Fruit fly (Drosophila melanogaster) whole organism, pupa: ENCODE data around the gene CG31207.

Experiments
- CG10348 ChIP-seq: fragments of 200-800 bp; sonication (Bioruptor generic); IDR thresholded peaks from 2 replicates; pipeline ENCODE4 v1.3.6; 2022; ENCODE audit warnings: missing biosample characterization, missing genetic modification characterization
- CG12605 ChIP-seq: fragments of 200-800 bp; sonication (Bioruptor generic); IDR thresholded peaks from 2 replicates; pipeline ENCODE4 v1.3.6; 2022; ENCODE audit warnings: missing biosample characterization, missing genetic modification characterization
- CG13204 ChIP-seq: fragments of 200-800 bp; sonication (Bioruptor generic); optimal IDR thresholded peaks from 2 replicates; lab custom pipeline; 2018; ENCODE audit warnings: missing biosample characterization, mild to moderate bottlenecking, missing genetic modification characterization, moderate library complexity
- CG14655 ChIP-seq: fragments of 200-800 bp; sonication (Bioruptor generic); optimal IDR thresholded peaks from 3 replicates; lab custom pipeline; 2017; ENCODE audit warnings: mild to moderate bottlenecking, missing biosample characterization, missing genetic modification reagents, missing genetic modification characterization
- CG15710 ChIP-seq: fragments of 200-800 bp; sonication (Bioruptor generic); optimal IDR thresholded peaks from 2 replicates; lab custom pipeline; 2018; ENCODE audit warnings: missing biosample characterization, mild to moderate bottlenecking, missing genetic modification characterization, moderate library complexity
- CG17806 ChIP-seq: fragments of 200-800 bp; sonication (Bioruptor generic); optimal IDR thresholded peaks from 2 replicates; lab custom pipeline; 2018; ENCODE audit warnings: missing biosample characterization, mild to moderate bottlenecking, missing genetic modification characterization, moderate library complexity
- CG32121 ChIP-seq: fragments of 200-800 bp; sonication (Bioruptor generic); IDR thresholded peaks from 2 replicates; pipeline ENCODE4 v1.3.6; 2022; ENCODE audit warnings: missing biosample characterization, missing genetic modification characterization
- CG34367 ChIP-seq: fragments of 200-800 bp; sonication (Bioruptor generic); optimal IDR thresholded peaks from 2 replicates; lab custom pipeline; 2018; ENCODE audit warnings: missing biosample characterization, mild to moderate bottlenecking, missing genetic modification characterization
- CG4496 ChIP-seq: fragments of 200-800 bp; sonication (Bioruptor generic); IDR thresholded peaks from 3 replicates; pipeline ENCODE4 v1.3.6; 2022; ENCODE audit warnings: missing biosample characterization, missing genetic modification characterization
- CG8159 ChIP-seq: fragments of 200-800 bp; sonication (Bioruptor generic); optimal IDR thresholded peaks from 3 replicates; lab custom pipeline; 2018; ENCODE audit warnings: missing biosample characterization, mild to moderate bottlenecking, missing genetic modification characterization, moderate library complexity
- CG8301 ChIP-seq: fragments of 200-800 bp; sonication (Bioruptor generic); optimal IDR thresholded peaks from 2 replicates; lab custom pipeline; 2018; ENCODE audit warnings: missing biosample characterization, mild to moderate bottlenecking, missing genetic modification characterization
- CG9948 ChIP-seq: fragments of 200-800 bp; sonication (Bioruptor generic); optimal IDR thresholded peaks from 2 replicates; lab custom pipeline; 2018; ENCODE audit warnings: missing biosample characterization, mild to moderate bottlenecking, missing genetic modification characterization, moderate library complexity
- D1 ChIP-seq: fragments of 200-800 bp; sonication (Bioruptor generic); optimal IDR thresholded peaks from 2 replicates; lab custom pipeline; 2018; ENCODE audit warnings: missing biosample characterization, mild to moderate bottlenecking, missing genetic modification characterization, moderate library complexity
- EcR ChIP-seq: fragments of 200-800 bp; sonication (Bioruptor generic); optimal IDR thresholded peaks from 3 replicates; lab custom pipeline; 2019; ENCODE audit warnings: missing biosample characterization, missing genetic modification characterization, mild to moderate bottlenecking, moderate library complexity, missing genetic modification reagents
- Ets98B ChIP-seq: fragments of 200-800 bp; sonication (Bioruptor generic); IDR thresholded peaks from 2 replicates; pipeline ENCODE4 v1.3.6; 2022; ENCODE audit warnings: missing biosample characterization, missing genetic modification characterization
- Pif1A ChIP-seq: fragments of 200-800 bp; sonication (Bioruptor generic); optimal IDR thresholded peaks from 3 replicates; lab custom pipeline; 2016; ENCODE audit warnings: missing biosample characterization, missing genetic modification characterization
- Pif1B ChIP-seq: fragments of 200-800 bp; sonication (Bioruptor generic); optimal IDR thresholded peaks from 3 replicates; lab custom pipeline; 2016; ENCODE audit warnings: missing biosample characterization, missing genetic modification characterization
- Snoo ChIP-seq: fragments of 200-800 bp; sonication (Bioruptor generic); optimal IDR thresholded peaks from 3 replicates; lab custom pipeline; 2017; ENCODE audit warnings: missing biosample characterization, mild to moderate bottlenecking, missing genetic modification characterization, inconsistent platforms
- fd96Ca ChIP-seq: fragments of 200-800 bp; sonication (Bioruptor generic); IDR thresholded peaks from 3 replicates; pipeline ENCODE4 v1.3.6; 2022; ENCODE audit warnings: missing biosample characterization, missing genetic modification characterization
- gl ChIP-seq: fragments of 200-800 bp; sonication (Bioruptor generic); optimal IDR thresholded peaks from 2 replicates; lab custom pipeline; 2018; ENCODE audit warnings: missing biosample characterization, mild to moderate bottlenecking, missing genetic modification characterization

CG31207 gene

dm6 chr3R:21059486-21060356 is 12.9 kb upstream of the CG31207 start:
- TF ChIP-seq D1 (tag; lab: Kevin White, UChicago): no peak
- no peak for TF ChIP-seq gl (tag; lab: Kevin White, UChicago)
- no peak for TF ChIP-seq CG14655 (GFP tag; lab: Kevin White, UChicago)
- TF ChIP-seq Pif1B (GFP tag; lab: Kevin White, UChicago): no peak
- TF ChIP-seq fd96Ca (GFP tag; lab: Robert Waterston, UW): no peak
- no peak for TF ChIP-seq Pif1A (GFP tag; lab: Kevin White, UChicago)
- no peak for TF ChIP-seq CG12605 (GFP tag; lab: Robert Waterston, UW)
- no peak for TF ChIP-seq CG8159 (tag; lab: Kevin White, UChicago)
- TF ChIP-seq CG34367 (tag; lab: Kevin White, UChicago): no peak
- TF ChIP-seq CG9948 (tag; lab: Kevin White, UChicago): no peak

dm6 chr3R:21057519-21057918 is 10.7 kb upstream of the CG31207 start:
- TF ChIP-seq CG34367 (tag; lab: Kevin White, UChicago) (no peak), CG9948 (tag; lab: Kevin White, UChicago) (no peak), EcR (GFP tag; lab: Kevin White, UChicago) (no peak), Pif1A (GFP tag; lab: Kevin White, UChicago) (no peak), CG13204 (GFP tag; lab: Kevin White, UChicago) (no peak), Snoo (tag; lab: Kevin White, UChicago) (no peak), CG8159 (tag; lab: Kevin White, UChicago) (no peak), CG12605 (GFP tag; lab: Robert Waterston, UW) (no peak), gl (tag; lab: Kevin White, UChicago) (no peak), Pif1B (GFP tag; lab: Kevin White, UChicago) (no peak), CG15710 (no peak), CG32121 (no peak), D1 (tag; lab: Kevin White, UChicago) (no peak), CG8301 (tag; lab: Kevin White, UChicago) (no peak), Ets98B (GFP tag; lab: Robert Waterston, UW) (no peak), CG10348 (no peak), fd96Ca (GFP tag; lab: Robert Waterston, UW) (no peak), CG17806 (tag; lab: Kevin White, UChicago) (no peak), CG4496 (GFP tag; lab: Robert Waterston, UW) (no peak)

dm6 chr3R:21050875-21051274 is 4.0 kb upstream of the CG31207 start, which contains the start of gene Jhbp15:
Jhbp15 (minus strand) TSS chr3R:21050975.
- no peak for TF ChIP-seq CG10348
- TF ChIP-seq CG8301 (tag; lab: Kevin White, UChicago): no peak
- TF ChIP-seq CG8159 (tag; lab: Kevin White, UChicago): no peak
- TF ChIP-seq CG4496 (GFP tag; lab: Robert Waterston, UW): no peak
- no peak for TF ChIP-seq CG14655 (GFP tag; lab: Kevin White, UChicago)
- no peak for TF ChIP-seq CG15710
- TF ChIP-seq EcR (GFP tag; lab: Kevin White, UChicago): no peak
- TF ChIP-seq D1 (tag; lab: Kevin White, UChicago): no peak

- TF ChIP-seq CG14655 (GFP tag; lab: Kevin White, UChicago) (no peak), Ets98B (GFP tag; lab: Robert Waterston, UW) (no peak), CG34367 (tag; lab: Kevin White, UChicago) (no peak), EcR (GFP tag; lab: Kevin White, UChicago) (no peak), CG13204 (GFP tag; lab: Kevin White, UChicago) (no peak), CG4496 (GFP tag; lab: Robert Waterston, UW) (no peak), fd96Ca (GFP tag; lab: Robert Waterston, UW) (no peak), CG15710 (no peak), CG12605 (GFP tag; lab: Robert Waterston, UW) (no peak), CG17806 (tag; lab: Kevin White, UChicago) (no peak), CG9948 (tag; lab: Kevin White, UChicago) (no peak)
Measured at dm6 chr3R:21048729-21049128, 1.9 kb upstream of the CG31207 start, which contains the start of gene CG7079. CG7079 (minus strand) TSS chr3R:21048829.

- TF ChIP-seq Pif1B (GFP tag; lab: Kevin White, UChicago) (no peak), CG14655 (GFP tag; lab: Kevin White, UChicago) (no peak), CG8159 (tag; lab: Kevin White, UChicago) (no peak), CG10348 (no peak), D1 (tag; lab: Kevin White, UChicago) (no peak), Ets98B (GFP tag; lab: Robert Waterston, UW) (no peak), CG4496 (GFP tag; lab: Robert Waterston, UW) (no peak), CG9948 (tag; lab: Kevin White, UChicago) (no peak), CG32121 (no peak), gl (tag; lab: Kevin White, UChicago) (no peak), CG15710 (no peak), CG12605 (GFP tag; lab: Robert Waterston, UW) (no peak), CG34367 (tag; lab: Kevin White, UChicago) (no peak)
Measured at dm6 chr3R:21045742-21046141, 1.1 kb downstream of the CG31207 start, which contains the start of gene CG31189. CG31189 (minus strand) TSS chr3R:21045842.
